Worm (Caenorhabditis elegans) whole organism, young adult: Measurements from ENCODE around the gene ceh-1.

ENCODE experiments used
- B0336.3 ChIP-seq: fragments of 200-800 bp; sonication (Bioruptor generic); IDR thresholded peaks from 2 replicates; pipeline ENCODE4 v1.3.6; 2022; ENCODE audit warnings: missing genetic modification characterization, missing compliant biosample characterization
- C17E4.6 ChIP-seq: fragments of 200-800 bp; sonication (Bioruptor generic); IDR thresholded peaks from 2 replicates; pipeline ENCODE4 v1.3.6; 2022; ENCODE audit warnings: missing genetic modification reagents, missing genetic modification characterization, missing compliant biosample characterization
- D2030.7 ChIP-seq: fragments of 200-800 bp; sonication (Bioruptor generic); IDR thresholded peaks from 2 replicates; pipeline ENCODE4 v1.3.6; 2022; ENCODE audit warnings: missing genetic modification reagents, missing genetic modification characterization, missing compliant biosample characterization
- F10E7.11 ChIP-seq: sonication (generic microtip); optimal IDR thresholded peaks from 2 replicates; lab custom pipeline; 2017; ENCODE audit warnings: mild to moderate bottlenecking, missing genetic modification characterization, moderate library complexity, missing compliant biosample characterization
- F37B4.10 ChIP-seq: fragments of 200-800 bp; sonication (Bioruptor generic); IDR thresholded peaks from 2 replicates; pipeline ENCODE4 v1.3.6; 2022; ENCODE audit warnings: missing genetic modification characterization, missing compliant biosample characterization
- F39B2.1 ChIP-seq: fragments of 200-800 bp; sonication (Bioruptor generic); IDR thresholded peaks from 2 replicates; pipeline ENCODE4 v1.3.6; 2022; ENCODE audit warnings: missing genetic modification reagents, missing genetic modification characterization, missing compliant biosample characterization
- K11D2.4 ChIP-seq: fragments of 200-800 bp; sonication (Bioruptor generic); IDR thresholded peaks from 2 replicates; pipeline ENCODE4 v1.3.6; 2022; ENCODE audit warnings: missing genetic modification reagents, missing genetic modification characterization, missing compliant biosample characterization
- T07F8.4 ChIP-seq: sonication (generic microtip); optimal IDR thresholded peaks from 2 replicates; lab custom pipeline; 2016; ENCODE audit warnings: mild to moderate bottlenecking, missing genetic modification characterization, moderate library complexity, missing compliant biosample characterization
- Y67H2A.10 ChIP-seq: fragments of 200-800 bp; sonication (Bioruptor generic); conservative IDR thresholded peaks from 2 replicates; pipeline ENCODE4 v1.3.6; 2022; ENCODE audit warnings: missing genetic modification reagents, missing genetic modification characterization, missing compliant biosample characterization
- aptf-2 ChIP-seq: fragments of 200-800 bp; sonication (Bioruptor generic); conservative IDR thresholded peaks from 2 replicates; pipeline ENCODE4 v1.3.6; 2022; ENCODE audit warnings: missing genetic modification reagents, missing genetic modification characterization, missing compliant biosample characterization
- bed-2 ChIP-seq: fragments of 200-800 bp; sonication (Bioruptor generic); IDR thresholded peaks from 2 replicates; pipeline ENCODE4 v1.3.6; 2022; ENCODE audit warnings: missing genetic modification reagents, missing genetic modification characterization, missing compliant biosample characterization
- ccch-3 ChIP-seq: fragments of 200-800 bp; sonication (Bioruptor generic); optimal IDR thresholded peaks from 2 replicates; lab custom pipeline; 2018; ENCODE audit warnings: mild to moderate bottlenecking, missing genetic modification characterization, missing compliant biosample characterization
- cebp-1 ChIP-seq, 2 experiments: fragments of 200-800 bp in 1 of 2; sonication (Bioruptor generic) in 1 of 2; sonication (generic microtip) in 1 of 2; IDR thresholded peaks in 1 of 2; optimal IDR thresholded peaks in 1 of 2; 2 replicates each; pipeline versions ENCODE4 v1.3.6 to Lab custom; 2017 to 2022; ENCODE audit warnings: missing compliant biosample characterization in 2 of 2, missing genetic modification characterization in 2 of 2, mild to moderate bottlenecking in 1 of 2, missing genetic modification reagents in 1 of 2, moderate library complexity in 1 of 2
- ceh-100 ChIP-seq: fragments of 200-800 bp; sonication (Bioruptor generic); IDR thresholded peaks from 2 replicates; pipeline ENCODE4 v1.3.6; 2022; ENCODE audit warnings: missing genetic modification reagents, missing genetic modification characterization, missing compliant biosample characterization
- ceh-79 ChIP-seq: sonication (generic microtip); optimal IDR thresholded peaks from 2 replicates; lab custom pipeline; 2017; ENCODE audit warnings: mild to moderate bottlenecking, missing genetic modification characterization, missing compliant biosample characterization
- chd-7 ChIP-seq: sonication (generic microtip); optimal IDR thresholded peaks from 2 replicates; lab custom pipeline; 2016; ENCODE audit warnings: mild to moderate bottlenecking, missing genetic modification characterization, moderate library complexity, missing compliant biosample characterization
- die-1 ChIP-seq: sonication (generic microtip); optimal IDR thresholded peaks from 2 replicates; lab custom pipeline; 2016; ENCODE audit warnings: missing genotype, mild to moderate bottlenecking, missing genetic modification characterization, missing compliant biosample characterization
- dox-1 ChIP-seq: fragments of 200-800 bp; sonication (Bioruptor generic); IDR thresholded peaks from 2 replicates; pipeline ENCODE4 v1.3.6; 2022; ENCODE audit warnings: missing genetic modification reagents, missing genetic modification characterization, missing compliant biosample characterization
- dpff-1 ChIP-seq: sonication (generic microtip); optimal IDR thresholded peaks from 2 replicates; lab custom pipeline; 2017; ENCODE audit warnings: mild to moderate bottlenecking, missing genetic modification characterization, missing compliant biosample characterization
- efl-1 ChIP-seq: fragments of 150-350 bp; optimal IDR thresholded peaks from 2 replicates; lab custom pipeline; 2014; ENCODE audit warnings: missing biosample characterization, missing genetic modification reagents, missing genetic modification characterization
- egl-18 ChIP-seq: fragments of 200-800 bp; sonication (Bioruptor generic); IDR thresholded peaks from 2 replicates; pipeline ENCODE4 v1.3.6; 2022; ENCODE audit warnings: missing genetic modification reagents, missing genetic modification characterization, missing compliant biosample characterization
- egl-44 ChIP-seq: fragments of 200-800 bp; sonication (Bioruptor generic); IDR thresholded peaks from 2 replicates; pipeline ENCODE4 v1.3.6; 2022; ENCODE audit warnings: missing genetic modification reagents, missing genetic modification characterization, missing compliant biosample characterization
- him-1 ChIP-seq: sonication (generic microtip); optimal IDR thresholded peaks from 2 replicates; lab custom pipeline; 2016; ENCODE audit warnings: missing genotype, missing genetic modification reagents, missing genetic modification characterization, missing compliant biosample characterization
- hlh-12 ChIP-seq: sonication (generic microtip); optimal IDR thresholded peaks from 2 replicates; lab custom pipeline; 2016; ENCODE audit warnings: missing genetic modification characterization, missing compliant biosample characterization
- let-526 ChIP-seq: fragments of 200-800 bp; sonication (Bioruptor generic); IDR thresholded peaks from 2 replicates; pipeline ENCODE4 v1.3.6; 2022; ENCODE audit warnings: missing genetic modification reagents, missing genetic modification characterization, missing compliant biosample characterization
- let-607 ChIP-seq, 2 experiments: fragments of 200-800 bp in 1 of 2; sonication (Bioruptor generic) in 1 of 2; sonication (generic microtip) in 1 of 2; optimal IDR thresholded peaks; 2 replicates each; lab custom pipeline; 2016 to 2018; ENCODE audit warnings: mild to moderate bottlenecking in 2 of 2, missing compliant biosample characterization in 2 of 2, missing genetic modification characterization in 2 of 2, moderate library complexity in 2 of 2, missing genotype in 1 of 2
- madf-3 ChIP-seq: fragments of 200-800 bp; sonication (Bioruptor generic); IDR thresholded peaks from 2 replicates; pipeline ENCODE4 v1.3.6; 2022; ENCODE audit warnings: missing genetic modification reagents, missing genetic modification characterization, missing compliant biosample characterization
- mcd-1 ChIP-seq: fragments of 200-800 bp; sonication (Bioruptor generic); IDR thresholded peaks from 2 replicates; pipeline ENCODE4 v1.3.6; 2022; ENCODE audit warnings: missing genetic modification reagents, missing genetic modification characterization, missing compliant biosample characterization
- mes-4 ChIP-seq: sonication (generic microtip); optimal IDR thresholded peaks from 2 replicates; lab custom pipeline; 2016; ENCODE audit warnings: missing genotype, missing genetic modification characterization, missing compliant biosample characterization
- nfyb-1 ChIP-seq: fragments of 200-800 bp; sonication (Bioruptor generic); IDR thresholded peaks from 2 replicates; pipeline ENCODE4 v1.3.6; 2022; ENCODE audit warnings: missing genetic modification reagents, missing genetic modification characterization, missing compliant biosample characterization
- nhr-120 ChIP-seq: fragments of 200-800 bp; sonication (Bioruptor generic); IDR thresholded peaks from 2 replicates; pipeline ENCODE4 v1.3.6; 2022; ENCODE audit warnings: missing genetic modification characterization, missing compliant biosample characterization
- nhr-27 ChIP-seq: fragments of 200-800 bp; sonication (Bioruptor generic); optimal IDR thresholded peaks from 2 replicates; lab custom pipeline; 2018; ENCODE audit warnings: mild to moderate bottlenecking, missing genetic modification characterization, moderate library complexity, missing compliant biosample characterization
- nhr-80 ChIP-seq: sonication (generic microtip); optimal IDR thresholded peaks from 2 replicates; lab custom pipeline; 2016; ENCODE audit warnings: missing genetic modification characterization, missing compliant biosample characterization
- pha-4 ChIP-seq: fragments of 150-350 bp; sonication (generic microtip); optimal IDR thresholded peaks from 2 replicates; lab custom pipeline; 2014; ENCODE audit warnings: missing biosample characterization, missing genetic modification reagents, missing genetic modification characterization
- rec-8 ChIP-seq, 2 experiments: sonication (generic microtip); optimal IDR thresholded peaks; 2 replicates each; lab custom pipeline; 2016; ENCODE audit warnings: mild to moderate bottlenecking in 2 of 2, missing genetic modification characterization in 2 of 2, missing genetic modification reagents in 2 of 2, missing genotype in 2 of 2, missing biosample characterization in 1 of 2, missing compliant biosample characterization in 1 of 2, moderate library complexity in 1 of 2
- sea-2 ChIP-seq: fragments of 200-800 bp; sonication (Bioruptor generic); IDR thresholded peaks from 2 replicates; pipeline ENCODE4 v1.3.6; 2022; ENCODE audit warnings: missing genetic modification characterization, missing compliant biosample characterization
- tbx-9 ChIP-seq: sonication (generic microtip); optimal IDR thresholded peaks from 2 replicates; lab custom pipeline; 2016; ENCODE audit warnings: borderline replicate concordance, missing genetic modification characterization, inconsistent platforms, missing compliant biosample characterization
- unc-130 ChIP-seq: sonication (generic microtip); optimal IDR thresholded peaks from 2 replicates; lab custom pipeline; 2016; ENCODE audit warnings: missing genetic modification reagents, missing genetic modification characterization, missing compliant biosample characterization
- zfh-2 ChIP-seq: fragments of 200-800 bp; sonication (Bioruptor generic); conservative IDR thresholded peaks from 2 replicates; pipeline ENCODE4 v1.3.6; 2022; ENCODE audit warnings: missing genetic modification reagents, missing genetic modification characterization, missing compliant biosample characterization
- ztf-6 ChIP-seq: fragments of 200-800 bp; sonication (Bioruptor generic); IDR thresholded peaks from 2 replicates; pipeline ENCODE4 v1.3.6; 2022; ENCODE audit warnings: missing genetic modification reagents, missing genetic modification characterization, missing compliant biosample characterization

The ceh-1 gene

DNA sequence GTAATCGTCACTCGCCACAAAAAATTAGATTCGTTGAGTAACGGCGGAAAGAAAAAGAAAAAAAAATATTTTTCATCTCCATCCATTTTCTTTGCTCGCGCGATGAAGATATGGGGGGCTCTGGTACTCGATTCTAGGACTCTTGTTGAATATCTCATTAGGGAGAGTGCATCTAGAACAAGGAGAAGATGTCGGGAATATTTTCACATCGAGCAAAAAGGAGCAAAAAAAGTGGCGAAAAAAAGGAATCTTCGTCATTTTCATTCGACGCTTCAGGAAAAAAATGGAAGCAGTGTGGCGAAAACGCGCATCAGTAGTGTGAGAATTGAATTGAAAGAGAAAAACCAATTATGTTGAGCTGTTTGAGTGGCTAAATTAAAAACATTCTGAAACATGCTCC lies 30.2 kb downstream of the ceh-1 start:
- no peak for TF ChIP-seq F37B4.10 (GFP tag; lab: Robert Waterston, UW)
- TF ChIP-seq F39B2.1 (GFP tag; lab: Robert Waterston, UW): no peak
- TF ChIP-seq ceh-100: no peak
- TF ChIP-seq nhr-80 (tag; lab: Kevin White, UChicago): no peak
- TF ChIP-seq rec-8 (tag; optimal IDR thresholded peaks at IDR 0.05; lab: Kevin White, UChicago): no peak
- TF ChIP-seq D2030.7 (GFP tag; lab: Robert Waterston, UW): no peak
- no peak for TF ChIP-seq B0336.3 (GFP tag; lab: Robert Waterston, UW)
- no peak for TF ChIP-seq cebp-1 (GFP tag; IDR thresholded peaks at IDR 0.05; lab: Robert Waterston, UW)
- no peak for TF ChIP-seq cebp-1 (tag; optimal IDR thresholded peaks at IDR 0.05; lab: Kevin White, UChicago)
- TF ChIP-seq let-526 (GFP tag; lab: Robert Waterston, UW): no peak
- TF ChIP-seq efl-1 (GFP tag; lab: Kevin White, UChicago): no peak
- TF ChIP-seq him-1 (tag; lab: Kevin White, UChicago): no peak

DNA sequence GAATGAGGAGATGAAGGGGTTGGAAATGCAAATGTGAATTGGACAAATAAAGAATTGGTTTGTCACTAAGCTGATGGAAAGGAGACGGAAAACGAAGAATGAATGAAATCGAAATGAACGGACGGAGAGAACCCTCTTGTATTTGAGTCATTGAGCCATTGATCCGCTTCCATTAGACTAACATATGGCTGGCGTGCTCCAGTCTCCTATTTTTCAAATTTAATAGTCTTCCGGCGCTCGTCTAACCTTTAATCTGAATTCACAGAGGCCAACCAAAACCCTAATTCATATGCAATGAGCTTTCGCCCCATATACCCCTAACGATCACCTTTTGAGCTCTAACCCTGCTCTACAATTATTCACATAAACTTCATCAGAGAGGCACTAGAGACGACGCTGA lies 31.9 kb downstream of the ceh-1 start, which contains the start of gene C46C11.3:
Gene C46C11.3 (plus strand): TSS at position 301 of the 400 bp plus-strand sequence.
- TF ChIP-seq tbx-9: no peak
- TF ChIP-seq dpff-1 (tag; lab: Kevin White, UChicago): no peak
- no peak for TF ChIP-seq ccch-3 (GFP tag; lab: Kevin White, UChicago)
- TF ChIP-seq, all 124 proteins: peak for 0

DNA sequence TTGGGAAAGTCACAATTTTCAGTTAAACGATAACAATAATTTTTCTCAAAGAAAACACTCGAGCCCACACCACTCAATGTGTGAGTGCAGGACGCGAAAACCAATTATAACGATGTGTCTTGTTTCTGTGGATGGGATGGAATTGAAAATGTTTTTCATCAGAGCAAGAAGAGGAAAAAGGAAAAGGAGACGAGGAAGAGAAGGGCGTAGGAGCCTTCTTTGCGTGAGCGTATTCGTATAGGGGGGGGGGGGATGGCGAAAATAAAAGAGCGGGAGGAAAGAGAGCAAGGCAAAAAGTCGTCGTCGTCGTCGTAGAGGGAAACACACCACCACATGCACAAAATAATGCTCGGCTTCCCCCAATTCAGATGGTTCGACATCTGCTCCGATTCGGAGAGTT lies 33.9 kb downstream of the ceh-1 start:
- TF ChIP-seq zfh-2 (GFP tag; lab: Robert Waterston, UW) (peak; percentile 67), hlh-12 (tag; lab: Kevin White, UChicago) (no peak), nhr-27 (tag; lab: Kevin White, UChicago) (no peak), ceh-79 (tag; lab: Kevin White, UChicago) (no peak), sea-2 (GFP tag; lab: Robert Waterston, UW) (no peak), T07F8.4 (tag; lab: Kevin White, UChicago) (no peak)

DNA sequence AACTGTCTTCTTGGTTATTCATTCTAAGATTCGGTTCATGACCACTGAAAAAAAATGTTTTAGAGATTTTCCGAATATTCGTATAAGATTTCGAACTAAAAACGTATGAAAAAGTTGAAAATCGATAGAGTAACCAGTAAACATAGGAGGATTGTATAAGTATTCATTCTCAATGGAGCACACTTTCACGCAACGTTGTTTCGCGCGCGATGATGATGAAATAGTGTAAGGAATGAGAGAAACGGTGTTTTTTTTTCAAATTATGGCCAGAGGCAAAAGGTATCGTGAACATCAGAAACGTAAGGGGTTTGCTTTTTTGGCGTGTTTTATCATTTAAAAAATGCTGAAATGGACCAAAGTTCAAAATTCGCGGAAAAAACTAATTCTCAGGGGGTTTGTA lies 34.4 kb downstream of the ceh-1 start, which contains the start of gene pqn-65:
Gene pqn-65 (minus strand): TSS at position 54 of the 400 bp plus-strand sequence.
- TF ChIP-seq ztf-6 (GFP tag; lab: Robert Waterston, UW) (no peak), pha-4 (tag; lab: Kevin White, UChicago) (no peak), hlh-12 (tag; lab: Kevin White, UChicago) (no peak), unc-130 (no peak), T07F8.4 (tag; lab: Kevin White, UChicago) (no peak), mes-4 (no peak), let-607 (tag; optimal IDR thresholded peaks at IDR 0.05; lab: Kevin White, UChicago) (no peak), madf-3 (GFP tag; lab: Robert Waterston, UW) (no peak), cebp-1 (GFP tag; IDR thresholded peaks at IDR 0.05; lab: Robert Waterston, UW) (peak; percentile 85), cebp-1 (tag; optimal IDR thresholded peaks at IDR 0.05; lab: Kevin White, UChicago) (peak; percentile 93), aptf-2 (no peak), mcd-1 (GFP tag; lab: Robert Waterston, UW) (peak; percentile 45; the same call in 1 of the 2 replicates), tbx-9 (no peak), him-1 (tag; lab: Kevin White, UChicago) (no peak), nhr-120 (GFP tag; lab: Robert Waterston, UW) (no peak), chd-7 (tag; lab: Kevin White, UChicago) (no peak), Y67H2A.10 (no peak)

DNA sequence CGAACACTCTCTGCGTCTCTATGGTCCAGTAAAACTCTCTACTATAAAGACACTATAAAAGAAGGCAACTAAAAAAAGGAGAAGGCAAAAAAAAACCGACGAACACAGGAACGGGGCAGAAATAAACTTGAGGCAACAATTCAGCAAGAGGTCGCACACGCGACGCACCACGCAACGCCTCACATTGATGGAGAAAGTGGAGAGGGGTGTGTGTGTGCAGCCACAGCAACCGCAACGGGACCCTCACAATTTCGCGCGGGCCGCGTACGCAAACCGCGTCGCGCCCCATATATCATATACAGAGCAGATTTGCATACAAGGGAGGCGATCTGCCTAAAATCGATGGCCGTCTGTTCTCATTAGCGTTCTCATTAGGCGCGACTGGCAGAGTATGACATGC lies 37.1 kb downstream of the ceh-1 start:
- 0 out of 2 replicates have a peak, but pooled peaks have one; percentile 6 for TF ChIP-seq egl-18 (GFP tag; lab: Robert Waterston, UW)
- peak; percentile 63 for TF ChIP-seq efl-1 (GFP tag; lab: Kevin White, UChicago)
- peak; percentile 54; the same call in 1 of the 2 replicates for TF ChIP-seq nfyb-1 (GFP tag; lab: Robert Waterston, UW)
- 0 out of 2 replicates have a peak, but pooled peaks have one; percentile 30 for TF ChIP-seq cebp-1 (GFP tag; IDR thresholded peaks at IDR 0.05; lab: Robert Waterston, UW)
- TF ChIP-seq cebp-1 (tag; optimal IDR thresholded peaks at IDR 0.05; lab: Kevin White, UChicago): peak; percentile 55
- peak; percentile 4 for TF ChIP-seq F10E7.11 (tag; lab: Kevin White, UChicago)
- 0 out of 2 replicates have a peak, but pooled peaks have one; percentile 42 for TF ChIP-seq K11D2.4 (GFP tag; lab: Robert Waterston, UW)
- 0 out of 2 replicates have a peak, but pooled peaks have one; percentile 33 for TF ChIP-seq C17E4.6 (GFP tag; lab: Robert Waterston, UW)
- peak; percentile 20 for TF ChIP-seq die-1
- 0 out of 2 replicates have a peak, but pooled peaks have one; percentile 35 for TF ChIP-seq egl-44 (GFP tag; lab: Robert Waterston, UW)
- TF ChIP-seq bed-2: no peak
- peak; percentile 83 for TF ChIP-seq zfh-2 (GFP tag; lab: Robert Waterston, UW)
- TF ChIP-seq dox-1 (GFP tag; lab: Robert Waterston, UW): peak; percentile 47; the same call in 1 of the 2 replicates
